Fruit fly (Drosophila melanogaster): Measurements from ENCODE around the gene CG2061.
A peak's percentile ranks its signal among the peaks of the same experiment; 100 is the strongest.

Gene CG2061

DNA sequence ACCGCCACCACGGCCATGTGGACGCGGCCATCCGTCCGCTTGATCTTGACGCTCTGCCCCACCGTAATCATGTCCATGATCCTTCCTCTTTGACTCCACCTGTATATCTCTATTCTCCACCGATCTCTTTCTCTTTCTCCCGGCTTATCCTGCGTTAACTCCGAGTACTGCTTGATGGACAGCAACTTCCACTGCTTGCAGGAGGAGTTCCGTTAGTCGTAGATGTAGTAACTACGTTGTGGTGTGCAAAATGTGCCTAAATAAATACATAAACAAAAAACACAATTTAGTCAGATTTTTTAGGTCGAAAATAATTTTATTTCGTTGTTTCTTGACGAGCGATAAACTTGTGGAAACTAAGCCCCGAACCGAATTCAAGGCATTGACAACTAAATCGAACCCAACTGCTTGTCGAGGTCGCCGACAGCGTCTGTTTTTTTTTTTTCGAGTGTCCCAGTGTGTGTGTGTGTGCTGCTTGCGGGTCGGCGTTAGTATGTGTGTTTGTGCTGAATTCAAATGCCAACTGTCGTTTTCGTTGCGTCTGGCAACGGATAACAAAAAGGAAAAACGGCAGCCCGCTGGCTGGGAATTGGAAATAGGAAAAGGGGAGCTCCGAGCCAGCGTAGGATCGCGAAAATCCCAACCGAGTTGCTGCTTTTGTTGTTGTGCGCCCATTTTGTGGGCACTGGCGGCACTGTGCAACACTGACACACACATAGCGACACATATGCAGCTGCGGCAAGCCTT is 43.7 kb downstream of the CG2061 start:
- no peak for TF ChIP-seq rgr (GFP tag; optimal IDR thresholded peaks at IDR 0.05)

dm6 chrX:11136587-11137512 is 44.6 kb downstream of the CG2061 start, which contains the start of gene Klp10A:
TSS of gene Klp10A (minus strand) at chrX:11137118.
- TF ChIP-seq psq (GFP tag; optimal IDR thresholded peaks at IDR 0.05) (no peak), dmrt93B (GFP tag; optimal IDR thresholded peaks at IDR 0.05) (no peak), br (GFP tag; optimal IDR thresholded peaks at IDR 0.05) (peak; percentile 21), tai (GFP tag; optimal IDR thresholded peaks at IDR 0.05) (no peak), h (GFP tag; optimal IDR thresholded peaks at IDR 0.05) (no peak), Myc (optimal IDR thresholded peaks at IDR 0.05) (peak; percentile 25), N (GFP tag; optimal IDR thresholded peaks at IDR 0.05) (peak; percentile 28), Rel (GFP tag; optimal IDR thresholded peaks at IDR 0.05) (no peak), Rel (tag; optimal IDR thresholded peaks at IDR 0.05) (peak; percentile 22), CG32264 (GFP tag; optimal IDR thresholded peaks at IDR 0.05) (no peak), brk (GFP tag; optimal IDR thresholded peaks at IDR 0.05) (no peak), Jra (GFP tag; optimal IDR thresholded peaks at IDR 0.05) (no peak), fru (GFP tag; optimal IDR thresholded peaks at IDR 0.05) (peak; percentile 36), pan (optimal IDR thresholded peaks at IDR 0.05) (no peak), dsf (GFP tag; optimal IDR thresholded peaks at IDR 0.05; ENCODE audit: borderline replicate concordance) (no peak), Hr78 (GFP tag; optimal IDR thresholded peaks at IDR 0.05) (no peak), rgr (GFP tag; optimal IDR thresholded peaks at IDR 0.05) (peak; percentile 51), HLH106 (tag; optimal IDR thresholded peaks at IDR 0.05) (peak; percentile 38), CrebA (GFP tag; optimal IDR thresholded peaks at IDR 0.05; ENCODE audit: borderline replicate concordance) (no peak), Abd-B (GFP tag; optimal IDR thresholded peaks at IDR 0.05) (no peak), foxo (GFP tag; optimal IDR thresholded peaks at IDR 0.05) (peak in 1 of 2 experiments; percentile 56), dl (GFP tag; optimal IDR thresholded peaks at IDR 0.05; ENCODE audit: insufficient read depth in 1 of 2, partially characterized antibody in 2 of 2) (no peak), woc (GFP tag; optimal IDR thresholded peaks at IDR 0.05) (no peak)

DNA sequence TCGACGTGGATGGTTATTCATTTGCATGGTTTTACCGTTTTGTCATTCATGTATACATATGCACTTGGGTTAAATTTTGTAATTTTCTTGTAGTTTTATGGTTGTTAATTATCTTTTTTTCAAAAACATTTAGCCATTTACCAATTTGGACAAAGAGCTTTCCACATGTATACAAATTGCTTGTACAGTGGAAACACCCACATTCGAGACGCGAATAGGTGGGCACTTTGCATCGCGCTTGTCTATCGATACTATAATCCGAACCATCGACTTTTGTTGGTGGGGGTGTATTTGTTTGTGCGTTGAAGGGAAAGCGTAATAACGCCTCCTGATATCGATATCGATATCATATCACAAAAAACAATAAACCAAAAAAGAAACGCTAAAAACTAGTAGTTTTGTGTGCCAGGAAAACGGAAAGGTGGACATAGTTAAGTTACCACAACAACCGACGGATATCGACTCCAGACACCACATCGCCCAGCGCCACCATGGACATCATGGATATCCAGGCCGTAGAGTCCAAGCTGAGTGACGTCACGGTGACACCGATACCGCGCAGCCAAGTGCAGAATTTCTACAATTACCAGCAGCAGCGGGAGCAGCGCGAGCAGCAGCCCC is 45.4 kb downstream of the CG2061 start, which contains the start of gene CDK2AP1:
Gene CDK2AP1 (plus strand): TSS at position 294 of the 621 bp plus-strand sequence.
- TF ChIP-seq woc (GFP tag; optimal IDR thresholded peaks at IDR 0.05) (peak; percentile 53), h (GFP tag; optimal IDR thresholded peaks at IDR 0.05) (peak; percentile 5), N (GFP tag; optimal IDR thresholded peaks at IDR 0.05) (peak; percentile 82), HLH106 (tag; optimal IDR thresholded peaks at IDR 0.05) (peak; percentile 25), Rel (GFP tag; optimal IDR thresholded peaks at IDR 0.05) (no peak), Rel (tag; optimal IDR thresholded peaks at IDR 0.05) (peak; percentile 15), Hr78 (GFP tag; optimal IDR thresholded peaks at IDR 0.05) (peak; percentile 75), foxo (GFP tag; optimal IDR thresholded peaks at IDR 0.05) (no peak), lola (GFP tag; optimal IDR thresholded peaks at IDR 0.05) (no peak), Hr83 (GFP tag; optimal IDR thresholded peaks at IDR 0.05; ENCODE audit: poor library complexity, severe bottlenecking) (no peak)

- TF ChIP-seq jim (GFP tag; optimal IDR thresholded peaks at IDR 0.05) = no peak
Observed at dm6 chrX:11140163-11140562, 47.9 kb downstream of the CG2061 start, which contains the start of gene ssp7. TSS of gene ssp7 (minus strand) at chrX:11140263.

DNA sequence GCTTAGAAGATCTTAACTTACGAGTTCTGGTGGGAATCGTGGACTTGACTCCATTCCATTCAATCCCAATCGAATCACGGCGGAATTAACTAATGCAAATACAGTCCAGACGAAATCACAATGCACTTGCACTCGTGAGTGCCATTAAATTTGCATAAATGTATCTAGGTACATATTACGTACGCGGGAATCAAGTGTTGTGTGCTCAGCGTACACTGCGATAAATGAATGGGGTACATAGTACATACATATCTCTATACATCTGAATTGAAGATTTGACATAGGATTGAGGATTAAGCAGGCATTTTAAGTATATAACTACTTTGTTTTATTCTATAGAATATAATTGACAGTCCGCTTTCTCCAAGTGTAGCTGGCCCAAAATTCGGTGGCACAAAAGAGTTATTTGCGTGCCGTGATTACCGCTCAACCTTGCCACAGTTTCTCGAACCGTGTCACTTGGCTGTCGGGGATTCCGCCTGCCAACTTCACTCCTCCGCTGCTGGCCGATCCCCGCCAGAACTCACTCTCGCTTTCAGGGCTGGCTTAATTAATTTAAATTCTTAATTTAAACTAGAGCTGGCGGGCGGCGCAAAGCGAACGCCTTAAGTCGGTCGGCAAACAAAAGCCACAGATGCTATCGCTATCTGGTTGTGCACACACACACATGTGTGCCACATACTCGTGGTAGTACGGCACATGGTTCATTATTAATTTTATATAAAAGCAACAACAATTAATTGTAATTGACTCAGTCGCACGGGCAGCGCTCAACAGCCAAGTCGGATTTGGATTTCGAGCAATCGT is 49.7 kb downstream of the CG2061 start, which contains the start of the genes CG15199 and CG15202:
Gene CG15199 (minus strand): TSS at position 51 of the 807 bp plus-strand sequence.
Gene CG15202 (plus strand): TSS at position 757 of the 807 bp plus-strand sequence.
- no peak for TF ChIP-seq dl (GFP tag; optimal IDR thresholded peaks at IDR 0.05; ENCODE audit: insufficient read depth in 1 of 2, partially characterized antibody in 2 of 2)
- TF ChIP-seq Hr83 (GFP tag; optimal IDR thresholded peaks at IDR 0.05; ENCODE audit: poor library complexity, severe bottlenecking) = no peak
- TF ChIP-seq Hr78 (GFP tag; optimal IDR thresholded peaks at IDR 0.05) = no peak
- no peak for TF ChIP-seq dmrt93B (GFP tag; optimal IDR thresholded peaks at IDR 0.05)
- no peak for TF ChIP-seq dsf (GFP tag; optimal IDR thresholded peaks at IDR 0.05; ENCODE audit: borderline replicate concordance)
- TF ChIP-seq brk (GFP tag; optimal IDR thresholded peaks at IDR 0.05) = no peak

Data from whole organism, wandering third instar larva.